Worm (Caenorhabditis elegans): Measurements from ENCODE around the gene tni-4.
"Not testable (repeated sequence)": the region's sequence is repeated elsewhere in the genome, so short reads cannot be mapped to it uniquely, and the experiment has no call there.

The tni-4 gene

DNA sequence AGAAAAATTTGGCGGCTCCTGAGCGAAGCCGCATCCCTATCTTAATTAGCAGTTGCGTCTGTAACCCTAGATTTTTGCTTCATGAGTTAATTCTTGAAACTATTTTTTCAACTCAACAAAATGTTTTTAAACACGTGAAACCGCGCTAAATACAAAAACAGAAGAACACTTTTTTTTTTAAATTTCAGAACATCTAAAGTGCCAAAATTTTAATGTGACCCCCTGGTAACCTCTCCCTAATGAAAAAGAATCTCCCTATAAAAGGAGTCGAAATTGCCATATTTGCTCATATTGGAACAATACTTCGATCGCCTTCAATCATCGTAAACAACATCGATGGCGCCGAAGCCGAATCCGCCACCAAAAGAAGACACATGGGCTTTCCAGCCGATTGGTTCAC lies 14.1 kb downstream of the tni-4 start, which contains the start of gene nsph-4.2:
TSS of gene nsph-4.2 (plus strand) at position 301 of the 400 bp plus-strand sequence.
- TF ChIP-seq ref-1 (GFP tag; conservative IDR thresholded peaks at IDR 0.05); tab-1 (GFP tag; IDR thresholded peaks at IDR 0.05); ztf-23 (GFP tag; IDR thresholded peaks at IDR 0.05): not testable (repeated sequence)

DNA sequence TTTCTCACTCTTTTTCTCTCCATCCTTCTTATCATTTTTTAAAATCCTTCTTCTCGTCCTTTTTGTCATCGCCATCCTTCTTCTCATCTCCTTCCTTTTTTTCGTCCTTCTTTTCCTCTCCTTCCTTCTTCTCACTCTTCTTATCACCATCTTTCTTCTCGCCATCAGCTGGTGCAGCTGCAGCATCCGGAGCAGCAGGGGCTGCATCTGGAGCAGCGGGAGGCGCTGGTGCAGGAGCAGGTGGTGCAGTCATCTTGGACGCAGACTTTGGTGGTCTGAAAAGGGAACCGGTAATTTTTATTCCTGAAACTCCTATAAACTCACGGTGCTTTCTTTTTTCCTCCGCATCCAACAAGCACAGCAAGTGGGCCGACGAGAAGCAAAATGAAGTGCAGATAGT lies 17.3 kb downstream of the tni-4 start:
- TF ChIP-seq med-1 (GFP tag; optimal IDR thresholded peaks at IDR 0.05; ENCODE audit: insufficient read depth): no peak
- no peak for TF ChIP-seq ztf-23 (GFP tag; IDR thresholded peaks at IDR 0.05)
- no peak for TF ChIP-seq T22C8.4 (GFP tag; IDR thresholded peaks at IDR 0.05)

DNA sequence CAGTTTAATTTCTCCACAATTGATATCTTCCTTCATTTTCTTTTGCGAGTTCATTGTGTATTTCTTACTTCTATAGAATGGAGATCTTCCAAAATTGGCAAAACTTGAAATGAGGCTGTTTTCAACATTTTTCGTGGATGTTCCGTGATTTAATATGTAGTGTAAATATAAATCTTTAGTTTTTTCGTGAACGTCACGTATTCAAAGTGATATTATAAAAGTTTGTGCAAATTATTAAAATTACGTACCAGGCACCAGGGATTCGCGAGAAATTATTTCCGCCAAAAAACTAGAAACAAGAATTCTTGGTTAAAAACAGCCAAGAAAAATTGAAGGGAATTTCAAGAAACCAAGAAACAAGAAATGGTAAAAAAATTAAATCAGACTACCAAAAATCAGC lies 19.8 kb downstream of the tni-4 start, which contains the start of gene Y59E9AL.8:
TSS of gene Y59E9AL.8 (minus strand) at position 101 of the 400 bp plus-strand sequence.
- TF ChIP-seq flt-1 (GFP tag; IDR thresholded peaks at IDR 0.05) (no peak), ref-1 (GFP tag; conservative IDR thresholded peaks at IDR 0.05) (no peak), cog-1 (tag; optimal IDR thresholded peaks at IDR 0.05) (no peak), T22C8.4 (GFP tag; IDR thresholded peaks at IDR 0.05) (no peak), klf-2 (GFP tag; conservative IDR thresholded peaks at IDR 0.05) (no peak), med-1 (GFP tag; optimal IDR thresholded peaks at IDR 0.05; ENCODE audit: insufficient read depth) (no peak), ztf-23 (GFP tag; IDR thresholded peaks at IDR 0.05) (no peak)

DNA sequence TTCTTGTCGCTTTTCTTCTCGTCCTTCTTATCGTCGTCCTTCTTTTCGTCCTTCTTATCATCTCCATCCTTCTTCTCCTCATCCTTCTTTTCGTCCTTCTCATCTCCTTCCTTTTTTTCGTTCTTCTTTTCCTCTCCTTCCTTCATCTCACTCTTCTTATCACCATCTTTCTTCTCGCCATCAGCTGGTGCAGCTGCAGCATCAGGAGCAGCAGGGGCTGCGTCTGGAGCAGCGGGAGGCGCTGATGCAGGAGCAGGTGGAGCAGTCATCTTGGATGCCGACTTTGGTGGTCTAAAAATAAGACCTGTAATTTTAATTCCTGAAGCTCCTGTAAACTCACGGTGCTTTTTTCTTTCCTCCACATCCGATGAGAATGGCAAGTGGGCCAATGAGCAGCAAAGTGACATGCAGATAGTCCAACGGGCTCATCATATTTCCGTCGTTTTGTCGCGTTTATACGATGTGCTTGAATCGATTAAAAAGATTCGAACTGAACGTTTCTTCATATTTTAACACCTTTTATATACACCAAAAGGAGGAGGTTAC lies 21.0 kb downstream of the tni-4 start, which contains the start of gene cylc-1:
TSS of gene cylc-1 (minus strand) at position 496 of the 546 bp plus-strand sequence.
- not testable (repeated sequence) for TF ChIP-seq cog-1 (tag; optimal IDR thresholded peaks at IDR 0.05); ref-1 (GFP tag; conservative IDR thresholded peaks at IDR 0.05); klf-2 (GFP tag; conservative IDR thresholded peaks at IDR 0.05)

DNA sequence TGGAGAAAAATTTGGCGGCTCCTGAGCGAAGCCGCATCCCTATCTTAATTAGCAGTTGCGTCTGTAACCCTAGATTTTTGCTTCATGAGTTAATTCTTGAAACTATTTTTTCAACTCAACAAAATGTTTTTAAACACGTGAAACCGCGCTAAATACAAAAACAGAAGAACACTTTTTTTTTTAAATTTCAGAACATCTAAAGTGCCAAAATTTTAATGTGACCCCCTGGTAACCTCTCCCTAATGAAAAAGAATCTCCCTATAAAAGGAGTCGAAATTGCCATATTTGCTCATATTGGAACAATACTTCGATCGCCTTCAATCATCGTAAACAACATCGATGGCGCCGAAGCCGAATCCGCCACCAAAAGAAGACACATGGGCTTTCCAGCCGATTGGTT lies 22.2 kb downstream of the tni-4 start, which contains the start of gene nsph-4.1:
TSS of gene nsph-4.1 (plus strand) at position 301 of the 400 bp plus-strand sequence.
- not testable (repeated sequence) for TF ChIP-seq ztf-29, flt-1, ztf-23 (GFP tag; IDR thresholded peaks at IDR 0.05)

DNA sequence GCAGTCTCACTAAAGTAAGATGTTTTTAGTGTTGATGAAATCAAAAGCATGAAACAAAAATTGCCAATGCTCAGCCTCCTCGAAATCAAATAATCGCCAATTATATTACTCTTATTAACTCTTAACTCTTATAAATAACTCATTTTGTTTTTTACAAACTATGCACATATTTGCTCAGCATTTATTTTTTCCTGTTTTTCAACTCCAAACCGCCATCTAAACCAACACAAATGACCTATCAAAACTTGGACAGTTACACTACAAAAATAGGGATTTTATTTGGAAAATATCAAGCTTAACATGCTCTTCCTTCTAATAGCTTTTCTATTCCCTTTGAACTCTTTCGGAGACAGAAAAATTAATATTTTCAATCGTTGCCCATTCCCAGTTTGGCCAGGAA lies 24.2 kb downstream of the tni-4 start, which contains the start of gene thn-6:
TSS of gene thn-6 (plus strand) at position 301 of the 400 bp plus-strand sequence.
- no peak for TF ChIP-seq flt-1 (GFP tag; IDR thresholded peaks at IDR 0.05)
- no peak for TF ChIP-seq tab-1 (GFP tag; IDR thresholded peaks at IDR 0.05)
- TF ChIP-seq T22C8.4 (GFP tag; IDR thresholded peaks at IDR 0.05): no peak
- no peak for TF ChIP-seq med-1 (GFP tag; optimal IDR thresholded peaks at IDR 0.05; ENCODE audit: insufficient read depth)
- TF ChIP-seq ref-1 (GFP tag; conservative IDR thresholded peaks at IDR 0.05): no peak
- TF ChIP-seq klf-2 (GFP tag; conservative IDR thresholded peaks at IDR 0.05): no peak
- TF ChIP-seq ztf-23 (GFP tag; IDR thresholded peaks at IDR 0.05): no peak
- TF ChIP-seq ztf-29 (GFP tag; IDR thresholded peaks at IDR 0.05): no peak
- no peak for TF ChIP-seq cog-1 (tag; optimal IDR thresholded peaks at IDR 0.05)

DNA sequence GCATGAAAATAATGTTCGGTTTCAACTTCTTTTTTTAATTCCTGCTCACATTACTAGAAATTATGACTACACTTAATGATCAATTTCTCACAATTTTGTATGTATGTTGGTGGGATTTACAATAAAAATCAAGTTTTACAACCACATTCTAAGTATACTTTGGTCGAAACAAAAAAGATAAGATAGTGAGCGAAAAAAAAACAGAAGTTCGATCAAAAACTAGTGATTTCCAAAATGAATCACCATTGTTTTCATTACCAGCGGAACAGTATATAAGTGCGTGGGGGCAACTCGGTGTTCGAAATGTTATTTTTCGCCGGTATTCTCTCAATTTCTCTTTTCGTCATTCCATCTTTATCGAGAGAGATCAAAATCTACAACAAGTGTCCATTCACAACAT lies 26.1 kb downstream of the tni-4 start, which contains the start of gene thn-5:
TSS of gene thn-5 (plus strand) at position 301 of the 400 bp plus-strand sequence.
- no peak for TF ChIP-seq T22C8.4 (GFP tag; IDR thresholded peaks at IDR 0.05)
- TF ChIP-seq ref-1 (GFP tag; conservative IDR thresholded peaks at IDR 0.05): no peak
- TF ChIP-seq tab-1 (GFP tag; IDR thresholded peaks at IDR 0.05): no peak
- TF ChIP-seq ztf-23 (GFP tag; IDR thresholded peaks at IDR 0.05): no peak
- TF ChIP-seq klf-2 (GFP tag; conservative IDR thresholded peaks at IDR 0.05): no peak
- TF ChIP-seq ztf-29 (GFP tag; IDR thresholded peaks at IDR 0.05): no peak
- TF ChIP-seq med-1 (GFP tag; optimal IDR thresholded peaks at IDR 0.05; ENCODE audit: insufficient read depth): no peak
- no peak for TF ChIP-seq flt-1 (GFP tag; IDR thresholded peaks at IDR 0.05)
- TF ChIP-seq cog-1 (tag; optimal IDR thresholded peaks at IDR 0.05): no peak

DNA sequence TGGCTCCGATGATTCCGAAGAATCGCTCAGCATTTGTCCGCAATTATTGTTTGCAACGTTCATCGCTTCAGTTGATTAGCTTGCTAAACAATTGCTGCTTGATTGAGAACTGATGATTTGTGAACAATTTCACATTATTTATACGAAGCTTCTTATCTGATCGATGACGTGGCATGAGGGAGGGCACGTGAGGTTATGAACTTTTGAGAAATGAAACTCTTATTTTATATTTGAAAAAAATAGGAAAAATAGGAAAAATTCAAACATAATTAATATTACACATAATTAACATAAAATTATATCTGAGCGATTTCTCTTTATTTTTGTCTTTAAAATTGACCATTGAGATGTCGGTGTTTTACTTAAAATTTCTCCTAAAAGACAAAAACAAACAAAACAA lies 50.3 kb downstream of the tni-4 start, which contains the start of gene F36H12.10:
TSS of gene F36H12.10 (minus strand) at position 101 of the 400 bp plus-strand sequence.
- TF ChIP-seq ztf-29, flt-1, tab-1 (GFP tag; IDR thresholded peaks at IDR 0.05): not testable (repeated sequence)

Data from whole organism, midembryonic.